Fruit fly (Drosophila melanogaster): Measurements from ENCODE around the gene rumi.

DNA sequence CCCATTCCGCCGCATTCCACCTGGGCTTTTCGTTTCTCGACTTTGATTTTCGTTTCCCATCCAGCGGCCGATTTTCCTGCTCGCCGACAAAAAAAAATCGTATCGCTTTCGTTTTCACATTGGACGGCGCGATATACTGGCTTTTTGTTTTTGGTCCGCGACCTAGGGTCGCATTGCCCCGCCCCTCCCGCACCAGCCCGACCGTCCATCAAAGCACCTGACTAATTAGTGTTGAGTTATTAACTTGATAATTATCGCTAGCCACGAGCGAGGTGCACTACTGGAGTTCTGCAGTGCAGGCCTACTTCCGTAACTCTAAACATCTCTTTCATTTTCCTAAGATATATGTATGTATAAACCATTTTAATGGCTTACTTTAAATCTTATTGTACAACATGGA is 1.3 kb upstream of the rumi start:
- TF ChIP-seq psq (optimal IDR thresholded peaks at IDR 0.05): no peak
- no peak for TF ChIP-seq usp (GFP tag; optimal IDR thresholded peaks at IDR 0.05)
- no peak for TF ChIP-seq CG8478 (optimal IDR thresholded peaks at IDR 0.05)

Measured in whole organism.